Worm (Caenorhabditis elegans): ENCODE results near the gene dhcr-24.

ce11 chrX:2536246-2536772 is 27.6 kb downstream of the dhcr-24 start:
- TF ChIP-seq ceh-16 (tag; optimal IDR thresholded peaks at IDR 0.05) (no peak), pha-4 (tag; optimal IDR thresholded peaks at IDR 0.05) (peak; percentile 95), ama-1 (optimal IDR thresholded peaks at IDR 0.05) (no peak), jun-1 (tag; optimal IDR thresholded peaks at IDR 0.05) (peak; percentile 37)
